Fruit fly (Drosophila melanogaster) whole organism, embryonic: ENCODE results near the gene mxt.

Experiments
- Abd-B ChIP-seq: fragments of 200-800 bp; sonication (Bioruptor generic); optimal IDR thresholded peaks from 2 replicates; lab custom pipeline; 2018; ENCODE audit warnings: missing biosample characterization, mild to moderate bottlenecking, missing genetic modification characterization, moderate library complexity
- Atf6 ChIP-seq: fragments of 200-800 bp; sonication (Bioruptor generic); IDR thresholded peaks from 2 replicates; pipeline ENCODE4 v1.3.6; 2022; ENCODE audit warnings: missing biosample characterization, missing genetic modification characterization
- Bdp1 ChIP-seq: fragments of 200-800 bp; sonication (Bioruptor generic); optimal IDR thresholded peaks from 3 replicates; lab custom pipeline; 2016; ENCODE audit warnings: missing biosample characterization, missing genetic modification characterization
- CG10565 ChIP-seq: fragments of 200-800 bp; sonication (Bioruptor generic); optimal IDR thresholded peaks from 3 replicates; lab custom pipeline; 2016; ENCODE audit warnings: missing biosample characterization, mild to moderate bottlenecking, missing genetic modification characterization
- CG11398 ChIP-seq: fragments of 200-800 bp; sonication (Bioruptor generic); optimal IDR thresholded peaks from 2 replicates; lab custom pipeline; 2016; ENCODE audit warnings: missing biosample characterization, missing genetic modification characterization
- CG11456 ChIP-seq: fragments of 200-800 bp; sonication (Bioruptor generic); IDR thresholded peaks from 3 replicates; pipeline ENCODE4 v1.3.6; 2022; ENCODE audit warnings: missing biosample characterization, missing genetic modification characterization
- CG14050 ChIP-seq: fragments of 200-800 bp; sonication (Bioruptor generic); IDR thresholded peaks from 3 replicates; pipeline ENCODE4 v1.3.6; 2022; ENCODE audit warnings: missing biosample characterization, missing genetic modification characterization
- CG15011 ChIP-seq: fragments of 200-800 bp; sonication (Bioruptor generic); optimal IDR thresholded peaks from 3 replicates; lab custom pipeline; 2018; ENCODE audit warnings: missing biosample characterization, mild to moderate bottlenecking, missing genetic modification characterization
- CG1603 ChIP-seq: fragments of 200-800 bp; sonication (Bioruptor generic); optimal IDR thresholded peaks from 2 replicates; lab custom pipeline; 2019; ENCODE audit warnings: missing biosample characterization, mild to moderate bottlenecking, missing genetic modification characterization, moderate library complexity
- CG17361 ChIP-seq: fragments of 200-800 bp; sonication (Bioruptor generic); IDR thresholded peaks from 3 replicates; pipeline ENCODE4 v1.3.6; 2022; ENCODE audit warnings: missing biosample characterization, missing genetic modification characterization
- CG17802 ChIP-seq: fragments of 200-800 bp; sonication (Bioruptor generic); optimal IDR thresholded peaks from 2 replicates; lab custom pipeline; 2018; ENCODE audit warnings: missing biosample characterization, mild to moderate bottlenecking, missing genetic modification characterization, moderate library complexity
- CG1832 ChIP-seq: fragments of 200-800 bp; sonication (Bioruptor generic); optimal IDR thresholded peaks from 2 replicates; lab custom pipeline; 2017; ENCODE audit warnings: missing biosample characterization, mild to moderate bottlenecking, missing genetic modification characterization, inconsistent platforms
- CG2129 ChIP-seq: fragments of 200-800 bp; sonication (Bioruptor generic); IDR thresholded peaks from 2 replicates; pipeline ENCODE4 v1.3.6; 2022; ENCODE audit warnings: missing biosample characterization, missing genetic modification characterization; ENCODE audit not compliant: partially characterized antibody
- CG2712 ChIP-seq: fragments of 200-800 bp; optimal IDR thresholded peaks from 3 replicates; lab custom pipeline; 2019; ENCODE audit warnings: missing biosample characterization, mild to moderate bottlenecking, missing genetic modification characterization, moderate library complexity
- CG3995 ChIP-seq: fragments of 200-800 bp; sonication (Bioruptor generic); optimal IDR thresholded peaks from 3 replicates; lab custom pipeline; 2016; ENCODE audit warnings: missing biosample characterization, missing genetic modification characterization
- CG43689 ChIP-seq: fragments of 200-800 bp; sonication (Bioruptor generic); IDR thresholded peaks from 2 replicates; pipeline ENCODE4 v1.3.6; 2022; ENCODE audit warnings: missing biosample characterization, missing genetic modification characterization
- CG6791 ChIP-seq: fragments of 200-800 bp; sonication (Bioruptor generic); IDR thresholded peaks from 3 replicates; pipeline ENCODE4 v1.3.6; 2022; ENCODE audit warnings: missing biosample characterization, missing genetic modification characterization; ENCODE audit not compliant: partially characterized antibody
- CG8478 ChIP-seq: fragments of >200 bp; optimal IDR thresholded peaks from 2 replicates; lab custom pipeline; 2018
- CG9727 ChIP-seq: fragments of 200-800 bp; sonication (Bioruptor generic); optimal IDR thresholded peaks from 3 replicates; lab custom pipeline; 2017; ENCODE audit warnings: missing biosample characterization, mild to moderate bottlenecking, missing genetic modification characterization
- CHES-1-like ChIP-seq: fragments of 200-800 bp; sonication (Bioruptor generic); optimal IDR thresholded peaks from 2 replicates; lab custom pipeline; 2016; ENCODE audit warnings: missing biosample characterization, missing genetic modification characterization
- CTCF ChIP-seq: fragments of 200-800 bp; sonication (Bioruptor generic); optimal IDR thresholded peaks from 2 replicates; lab custom pipeline; 2017; ENCODE audit warnings: missing biosample characterization, mild to moderate bottlenecking, missing genetic modification characterization, moderate library complexity
- CrebB ChIP-seq: fragments of 200-800 bp; sonication (Bioruptor generic); optimal IDR thresholded peaks from 3 replicates; lab custom pipeline; 2018; ENCODE audit warnings: missing biosample characterization, mild to moderate bottlenecking, missing genetic modification characterization
- Dref ChIP-seq: fragments of 200-800 bp; sonication (Bioruptor generic); IDR thresholded peaks from 2 replicates; pipeline ENCODE4 v1.3.6; 2022; ENCODE audit warnings: missing biosample characterization, missing genetic modification characterization
- Ets65A ChIP-seq: fragments of 200-800 bp; sonication (Bioruptor generic); peaks from one replicate; lab custom pipeline; 2016; ENCODE audit warnings: missing biosample characterization, missing genetic modification characterization
- Fer2 ChIP-seq: fragments of 200-800 bp; sonication (Bioruptor generic); optimal IDR thresholded peaks from 2 replicates; lab custom pipeline; 2018; ENCODE audit warnings: missing biosample characterization, mild to moderate bottlenecking, missing genetic modification characterization, moderate library complexity
- H2.0 ChIP-seq: fragments of 200-800 bp; sonication (Bioruptor generic); IDR thresholded peaks from 2 replicates; pipeline ENCODE4 v1.3.6; 2022; ENCODE audit warnings: missing biosample characterization, missing genetic modification characterization
- Hmx ChIP-seq: fragments of 200-800 bp; sonication (Bioruptor generic); optimal IDR thresholded peaks from 2 replicates; lab custom pipeline; 2016; ENCODE audit warnings: missing biosample characterization, missing genetic modification characterization
- Hsf ChIP-seq: fragments of 200-800 bp; sonication (Bioruptor generic); optimal IDR thresholded peaks from 3 replicates; lab custom pipeline; 2016; ENCODE audit warnings: missing biosample characterization, missing genetic modification characterization
- Oaz ChIP-seq: fragments of 200-800 bp; sonication (Bioruptor generic); IDR thresholded peaks from 2 replicates; pipeline ENCODE4 v1.3.6; 2022; ENCODE audit warnings: missing biosample characterization, missing genetic modification characterization
- Poxn ChIP-seq: fragments of 200-800 bp; sonication (Bioruptor generic); IDR thresholded peaks from 2 replicates; pipeline ENCODE4 v1.3.6; 2022; ENCODE audit warnings: missing biosample characterization, missing genetic modification characterization
- Ravus ChIP-seq: fragments of 200-800 bp; sonication (Bioruptor generic); IDR thresholded peaks from 2 replicates; pipeline ENCODE4 v1.3.6; 2022; ENCODE audit warnings: missing biosample characterization, missing genetic modification characterization
- Sox102F ChIP-seq: fragments of 200-800 bp; sonication (Bioruptor generic); optimal IDR thresholded peaks from 2 replicates; lab custom pipeline; 2018; ENCODE audit warnings: missing biosample characterization, mild to moderate bottlenecking, missing genetic modification characterization, moderate library complexity
- ash1 ChIP-seq: fragments of 200-800 bp; sonication (Bioruptor generic); optimal IDR thresholded peaks from 2 replicates; lab custom pipeline; 2018; ENCODE audit warnings: missing biosample characterization, mild to moderate bottlenecking, missing genetic modification characterization
- bcd ChIP-seq: fragments of 200-800 bp; sonication (Bioruptor generic); optimal IDR thresholded peaks from 2 replicates; lab custom pipeline; 2017; ENCODE audit warnings: missing biosample characterization, mild to moderate bottlenecking, missing genetic modification characterization
- br ChIP-seq: fragments of >200 bp; optimal IDR thresholded peaks from 2 replicates; lab custom pipeline; 2017
- caup ChIP-seq: fragments of 200-800 bp; sonication (Bioruptor generic); optimal IDR thresholded peaks from 3 replicates; lab custom pipeline; 2017; ENCODE audit warnings: missing biosample characterization, mild to moderate bottlenecking, missing genetic modification characterization, moderate library complexity; ENCODE audit not compliant: severe bottlenecking
- disco-r ChIP-seq: fragments of 200-800 bp; sonication (Bioruptor generic); optimal IDR thresholded peaks from 2 replicates; lab custom pipeline; 2016; ENCODE audit warnings: missing biosample characterization, missing genetic modification characterization
- grau ChIP-seq: fragments of 200-800 bp; optimal IDR thresholded peaks from 3 replicates; lab custom pipeline; 2019; ENCODE audit warnings: missing biosample characterization, mild to moderate bottlenecking, missing genetic modification characterization, moderate library complexity
- gro ChIP-seq: fragments of 200-800 bp; sonication (Bioruptor generic); optimal IDR thresholded peaks from 2 replicates; lab custom pipeline; 2016; ENCODE audit warnings: missing biosample characterization, missing genetic modification characterization
- her ChIP-seq: fragments of 200-800 bp; sonication (Bioruptor generic); optimal IDR thresholded peaks from 2 replicates; lab custom pipeline; 2016; ENCODE audit warnings: missing biosample characterization, missing genetic modification characterization
- odd ChIP-seq: fragments of 200-800 bp; sonication (Bioruptor generic); optimal IDR thresholded peaks from 2 replicates; lab custom pipeline; 2017; ENCODE audit warnings: missing biosample characterization, mild to moderate bottlenecking, missing genetic modification characterization
- p53 ChIP-seq: fragments of 200-800 bp; sonication (Bioruptor generic); optimal IDR thresholded peaks from 2 replicates; lab custom pipeline; 2016; ENCODE audit warnings: missing biosample characterization, missing genetic modification characterization
- pan ChIP-seq, 4 experiments: fragments of >200 bp in 3 of 4; fragments of 200-800 bp in 1 of 4; sonication (Bioruptor generic) in 1 of 4; optimal IDR thresholded peaks in 3 of 4; IDR thresholded peaks in 1 of 4; 2 replicates each; pipeline versions ENCODE4 v1.3.6 to Lab custom; 2017 to 2022; ENCODE audit warnings: missing biosample characterization in 2 of 4, missing genetic modification characterization in 2 of 4, mixed read lengths in 1 of 4
- pho ChIP-seq: fragments of 200-800 bp; sonication (Bioruptor generic); optimal IDR thresholded peaks from 2 replicates; lab custom pipeline; 2016; ENCODE audit warnings: missing biosample characterization, missing genetic modification characterization
- pita ChIP-seq: fragments of 200-800 bp; sonication (Bioruptor generic); optimal IDR thresholded peaks from 2 replicates; lab custom pipeline; 2017; ENCODE audit warnings: missing biosample characterization, mild to moderate bottlenecking, missing genetic modification characterization
- pum ChIP-seq: fragments of 200-800 bp; sonication (Bioruptor generic); optimal IDR thresholded peaks from 2 replicates; lab custom pipeline; 2016; ENCODE audit warnings: missing biosample characterization, missing genetic modification characterization
- sd ChIP-seq: fragments of 200-800 bp; sonication (Bioruptor generic); optimal IDR thresholded peaks from 3 replicates; lab custom pipeline; 2018; ENCODE audit warnings: missing biosample characterization, mild to moderate bottlenecking, missing genetic modification characterization, moderate library complexity
- tna ChIP-seq: fragments of 200-800 bp; sonication (Bioruptor generic); IDR thresholded peaks from 2 replicates; pipeline ENCODE4 v1.3.6; 2022; ENCODE audit warnings: missing biosample characterization, missing genetic modification characterization; ENCODE audit not compliant: partially characterized antibody
- toy ChIP-seq: fragments of 200-800 bp; sonication (Bioruptor generic); IDR thresholded peaks from 2 replicates; pipeline ENCODE4 v1.3.6; 2022; ENCODE audit warnings: missing biosample characterization, missing genetic modification characterization
- zfh2 ChIP-seq: fragments of 200-800 bp; sonication (Bioruptor generic); optimal IDR thresholded peaks from 2 replicates; lab custom pipeline; 2016; ENCODE audit warnings: missing biosample characterization, missing genetic modification characterization

Gene mxt

dm6 chr2L:4837772-4838397 is 9.2 kb downstream of the mxt start, which contains the start of the genes tank and CG12194 (continued):
- TF ChIP-seq Hmx: peak; percentile 92
- peak; percentile 98 for TF ChIP-seq Oaz (GFP tag; lab: Robert Waterston, UW)
- TF ChIP-seq pho: peak; percentile 99
- peak; percentile 97 for TF ChIP-seq p53 (GFP tag; lab: Kevin White, UChicago)
- TF ChIP-seq CTCF (GFP tag; lab: Kevin White, UChicago): peak; percentile 73
- TF ChIP-seq CG10565 (GFP tag; lab: Kevin White, UChicago): peak; percentile 98
- TF ChIP-seq pum (GFP tag; lab: Kevin White, UChicago): peak; percentile 99
- no peak for TF ChIP-seq pan (optimal IDR thresholded peaks at IDR 0.05; lab: Kevin White, UChicago)
- peak in 1 of 2 experiments; percentile 100 for TF ChIP-seq pan (GFP tag; optimal IDR thresholded peaks at IDR 0.05 in 1 of 2, IDR thresholded peaks at IDR 0.05 in 1 of 2)
- TF ChIP-seq disco-r (GFP tag; lab: Kevin White, UChicago): peak; percentile 98
- TF ChIP-seq Ets65A (GFP tag; lab: Kevin White, UChicago): peak; percentile 100
- TF ChIP-seq CG17361 (GFP tag; lab: Robert Waterston, UW): peak; percentile 98
- TF ChIP-seq Sox102F (GFP tag; lab: Kevin White, UChicago): peak; percentile 100
- TF ChIP-seq H2.0 (GFP tag; lab: Robert Waterston, UW): peak; percentile 99
- TF ChIP-seq Abd-B: peak; percentile 99
- TF ChIP-seq caup (GFP tag; lab: Kevin White, UChicago): peak; percentile 99
- peak; percentile 96 for TF ChIP-seq odd
- peak; percentile 99 for TF ChIP-seq CG14050 (GFP tag; lab: Robert Waterston, UW)
- TF ChIP-seq CHES-1-like (GFP tag; lab: Kevin White, UChicago): peak; percentile 99
- TF ChIP-seq pita (GFP tag; lab: Kevin White, UChicago): no peak
- TF ChIP-seq CrebB (tag; lab: Kevin White, UChicago): peak; percentile 98
- TF ChIP-seq toy (GFP tag; lab: Robert Waterston, UW): peak; percentile 97
- TF ChIP-seq CG8478: no peak
- TF ChIP-seq gro (GFP tag; lab: Kevin White, UChicago): peak; percentile 98
- TF ChIP-seq tna (GFP tag; lab: Robert Waterston, UW): peak; percentile 48; the same call in 1 of the 2 replicates
- peak; percentile 99 for TF ChIP-seq CG43689 (GFP tag; lab: Robert Waterston, UW)
- peak; percentile 33; the same call in 1 of the 2 replicates for TF ChIP-seq CG2129 (GFP tag; lab: Robert Waterston, UW)
- peak; percentile 95 for TF ChIP-seq CG15011
- TF ChIP-seq Dref (GFP tag; lab: Robert Waterston, UW): peak; percentile 76
- TF ChIP-seq CG2712 (tag; lab: Kevin White, UChicago): peak; percentile 99
- peak; percentile 99 for TF ChIP-seq Atf6
- TF ChIP-seq ash1 (GFP tag; lab: Kevin White, UChicago): peak; percentile 94
- peak; percentile 97 for TF ChIP-seq grau (tag; lab: Kevin White, UChicago)
- TF ChIP-seq CG11456 (GFP tag; lab: Robert Waterston, UW): peak; percentile 99
- peak; percentile 73 for TF ChIP-seq CG6791 (GFP tag; lab: Robert Waterston, UW)
- TF ChIP-seq CG11398 (GFP tag; lab: Kevin White, UChicago): peak; percentile 98
- peak; percentile 99 for TF ChIP-seq Hsf
- no peak for TF ChIP-seq CG1832 (GFP tag; lab: Kevin White, UChicago)
- peak; percentile 92 for TF ChIP-seq sd (tag; lab: Kevin White, UChicago)
- peak; percentile 72 for TF ChIP-seq CG3995 (GFP tag; lab: Kevin White, UChicago)
- peak; percentile 99 for TF ChIP-seq CG9727
- peak; percentile 98 for TF ChIP-seq Ravus (GFP tag; lab: Robert Waterston, UW)
- no peak for TF ChIP-seq br (lab: Kevin White, UChicago)
- TF ChIP-seq CG17802 (tag; lab: Kevin White, UChicago): peak; percentile 95
- peak; percentile 99 for TF ChIP-seq bcd
- TF ChIP-seq Poxn (GFP tag; lab: Robert Waterston, UW): peak; percentile 95
- peak; percentile 99 for TF ChIP-seq zfh2 (GFP tag; lab: Kevin White, UChicago)
- TF ChIP-seq Bdp1 (GFP tag; lab: Kevin White, UChicago): peak; percentile 95
- TF ChIP-seq Fer2: peak; percentile 78
- TF ChIP-seq CG1603 (tag; lab: Kevin White, UChicago): peak; percentile 99
- TF ChIP-seq her: peak; percentile 97
